Worm (Caenorhabditis elegans) whole organism, late embryonic: ENCODE measurements around the gene sahd-1.

Source experiments
- K02D7.2 ChIP-seq: sonication (generic microtip); optimal IDR thresholded peaks from 2 replicates; lab custom pipeline; 2017; ENCODE audit warnings: mild to moderate bottlenecking, missing genetic modification characterization, missing compliant biosample characterization
- K09A11.1 ChIP-seq: sonication (generic microtip); optimal IDR thresholded peaks from 2 replicates; lab custom pipeline; 2017; ENCODE audit warnings: antibody characterized with exemption, mild to moderate bottlenecking, missing genetic modification characterization, missing compliant biosample characterization; ENCODE audit not compliant: insufficient read depth
- T23F11.4 ChIP-seq: fragments of 200-800 bp; sonication (Bioruptor generic); optimal IDR thresholded peaks from 2 replicates; lab custom pipeline; 2018; ENCODE audit warnings: mild to moderate bottlenecking, missing genetic modification characterization, missing compliant biosample characterization
- ama-1 ChIP-seq: fragments of 150-350 bp; optimal IDR thresholded peaks from 2 replicates; lab custom pipeline; 2014
- ceh-24 ChIP-seq: sonication (generic microtip); optimal IDR thresholded peaks from 2 replicates; lab custom pipeline; 2016; ENCODE audit warnings: mild to moderate bottlenecking, missing genetic modification characterization, missing compliant biosample characterization
- ceh-30 ChIP-seq: fragments of 150-350 bp; optimal IDR thresholded peaks from 2 replicates; lab custom pipeline; 2014; ENCODE audit warnings: missing biosample characterization, missing genetic modification characterization
- ceh-31 ChIP-seq: sonication (generic microtip); optimal IDR thresholded peaks from 2 replicates; lab custom pipeline; 2016; ENCODE audit warnings: missing genetic modification characterization, missing compliant biosample characterization
- ceh-34 ChIP-seq: sonication (generic microtip); optimal IDR thresholded peaks from 2 replicates; lab custom pipeline; 2016; ENCODE audit warnings: mild to moderate bottlenecking, missing genetic modification characterization, missing compliant biosample characterization
- ceh-48 ChIP-seq: sonication (generic microtip); optimal IDR thresholded peaks from 2 replicates; lab custom pipeline; 2016; ENCODE audit warnings: missing genetic modification characterization, inconsistent platforms, missing compliant biosample characterization
- ceh-6 ChIP-seq: fragments of 200-800 bp; sonication (Bioruptor generic); optimal IDR thresholded peaks from 2 replicates; lab custom pipeline; 2018; ENCODE audit warnings: mild to moderate bottlenecking, missing genetic modification characterization, missing compliant biosample characterization
- ceh-9 ChIP-seq: sonication (generic microtip); optimal IDR thresholded peaks from 2 replicates; lab custom pipeline; 2016; ENCODE audit warnings: mild to moderate bottlenecking, missing genetic modification characterization, inconsistent platforms, missing compliant biosample characterization
- dmd-4 ChIP-seq: sonication (generic microtip); optimal IDR thresholded peaks from 2 replicates; lab custom pipeline; 2016; ENCODE audit warnings: borderline replicate concordance, missing genetic modification characterization, missing compliant biosample characterization
- dve-1 ChIP-seq: sonication (generic microtip); optimal IDR thresholded peaks from 2 replicates; lab custom pipeline; 2017; ENCODE audit warnings: antibody characterized with exemption, mild to moderate bottlenecking, missing genetic modification characterization, missing compliant biosample characterization
- elt-4 ChIP-seq: sonication (generic microtip); optimal IDR thresholded peaks from 2 replicates; lab custom pipeline; 2016; ENCODE audit warnings: missing genetic modification characterization, missing compliant biosample characterization
- ets-4 ChIP-seq: sonication (generic microtip); optimal IDR thresholded peaks from 2 replicates; lab custom pipeline; 2016; ENCODE audit warnings: missing genetic modification characterization, missing compliant biosample characterization
- eyg-1 ChIP-seq: sonication (generic microtip); optimal IDR thresholded peaks from 2 replicates; lab custom pipeline; 2016; ENCODE audit warnings: missing genotype, missing genetic modification characterization, missing compliant biosample characterization
- fax-1 ChIP-seq: sonication (generic microtip); optimal IDR thresholded peaks from 2 replicates; lab custom pipeline; 2016; ENCODE audit warnings: missing genotype, missing genetic modification characterization, missing compliant biosample characterization
- fkh-10 ChIP-seq: fragments of 150-350 bp; optimal IDR thresholded peaks from 2 replicates; lab custom pipeline; 2014; ENCODE audit warnings: missing biosample characterization, missing genetic modification reagents, missing genetic modification characterization
- fkh-6 ChIP-seq: sonication (generic microtip); optimal IDR thresholded peaks from 2 replicates; lab custom pipeline; 2016; ENCODE audit warnings: missing genetic modification characterization, missing compliant biosample characterization
- gmeb-2 ChIP-seq: sonication (generic microtip); optimal IDR thresholded peaks from 2 replicates; lab custom pipeline; 2016; ENCODE audit warnings: missing genetic modification characterization, inconsistent platforms, missing compliant biosample characterization
- hlh-15 ChIP-seq: sonication (generic microtip); optimal IDR thresholded peaks from 2 replicates; lab custom pipeline; 2016; ENCODE audit warnings: missing genetic modification characterization, missing compliant biosample characterization
- hlh-30 ChIP-seq: sonication (generic microtip); optimal IDR thresholded peaks from 2 replicates; lab custom pipeline; 2017; ENCODE audit warnings: antibody characterized with exemption, missing genetic modification characterization, missing compliant biosample characterization; ENCODE audit not compliant: insufficient read depth
- hlh-8 ChIP-seq: sonication (generic microtip); optimal IDR thresholded peaks from 2 replicates; lab custom pipeline; 2016; ENCODE audit warnings: missing genotype, missing genetic modification characterization, missing compliant biosample characterization
- lim-6 ChIP-seq: sonication (generic microtip); optimal IDR thresholded peaks from 2 replicates; lab custom pipeline; 2016; ENCODE audit warnings: missing genetic modification characterization, missing compliant biosample characterization
- lin-11 ChIP-seq: fragments of 200-800 bp; sonication (Bioruptor generic); optimal IDR thresholded peaks from 2 replicates; lab custom pipeline; 2018; ENCODE audit warnings: mild to moderate bottlenecking, missing genetic modification characterization, missing compliant biosample characterization
- madf-2 ChIP-seq: sonication (generic microtip); optimal IDR thresholded peaks from 2 replicates; lab custom pipeline; 2017; ENCODE audit warnings: missing genetic modification characterization, missing compliant biosample characterization
- mec-3 ChIP-seq: sonication (generic microtip); optimal IDR thresholded peaks from 2 replicates; lab custom pipeline; 2016; ENCODE audit warnings: borderline replicate concordance, missing genetic modification characterization, missing compliant biosample characterization
- nfya-1 ChIP-seq: sonication (generic microtip); optimal IDR thresholded peaks from 2 replicates; lab custom pipeline; 2017; ENCODE audit warnings: missing genetic modification characterization, mild to moderate bottlenecking, missing compliant biosample characterization, antibody characterized with exemption, moderate library complexity
- nhr-11 ChIP-seq: fragments of 150-350 bp; optimal IDR thresholded peaks from 2 replicates; lab custom pipeline; 2014; ENCODE audit warnings: missing biosample characterization, missing genetic modification characterization
- nhr-232 ChIP-seq: sonication (generic microtip); optimal IDR thresholded peaks from 2 replicates; lab custom pipeline; 2016; ENCODE audit warnings: missing genetic modification characterization, missing compliant biosample characterization
- odd-2 ChIP-seq: sonication (generic microtip); optimal IDR thresholded peaks from 2 replicates; lab custom pipeline; 2017; ENCODE audit warnings: antibody characterized with exemption, mild to moderate bottlenecking, missing genetic modification characterization, missing compliant biosample characterization
- pag-3 ChIP-seq: sonication (generic microtip); optimal IDR thresholded peaks from 2 replicates; lab custom pipeline; 2016; ENCODE audit warnings: missing compliant biosample characterization, missing genetic modification characterization, borderline replicate concordance
- pax-1 ChIP-seq: fragments of 150-350 bp; optimal IDR thresholded peaks from 2 replicates; lab custom pipeline; 2014; ENCODE audit warnings: missing biosample characterization, missing genetic modification characterization
- pha-4 ChIP-seq: fragments of 150-350 bp; optimal IDR thresholded peaks from 2 replicates; lab custom pipeline; 2018; ENCODE audit warnings: missing biosample characterization, missing genetic modification reagents, missing genetic modification characterization
- ref-2 ChIP-seq: sonication (generic microtip); optimal IDR thresholded peaks from 2 replicates; lab custom pipeline; 2016; ENCODE audit warnings: missing genetic modification characterization, missing compliant biosample characterization
- sdc-2 ChIP-seq: sonication (generic microtip); optimal IDR thresholded peaks from 2 replicates; lab custom pipeline; 2016; ENCODE audit warnings: missing genotype, missing genetic modification characterization, missing compliant biosample characterization
- sox-2 ChIP-seq: fragments of 200-800 bp; sonication (Bioruptor generic); IDR thresholded peaks from 2 replicates; pipeline ENCODE4 v1.3.6; 2022; ENCODE audit warnings: missing genetic modification reagents, missing genetic modification characterization, missing compliant biosample characterization
- sox-4 ChIP-seq: sonication (generic microtip); optimal IDR thresholded peaks from 2 replicates; lab custom pipeline; 2017; ENCODE audit warnings: mild to moderate bottlenecking, missing genetic modification characterization, inconsistent platforms, missing compliant biosample characterization
- tbx-2 ChIP-seq: sonication (generic microtip); optimal IDR thresholded peaks from 2 replicates; lab custom pipeline; 2016; ENCODE audit warnings: missing genetic modification characterization, missing compliant biosample characterization
- tbx-7 ChIP-seq: sonication (generic microtip); optimal IDR thresholded peaks from 2 replicates; lab custom pipeline; 2016; ENCODE audit warnings: missing genotype, missing genetic modification characterization, missing compliant biosample characterization
- unc-42 ChIP-seq: sonication (generic microtip); optimal IDR thresholded peaks from 2 replicates; lab custom pipeline; 2016; ENCODE audit warnings: missing genotype, missing genetic modification characterization, missing compliant biosample characterization
- unc-55 ChIP-seq: sonication (generic microtip); optimal IDR thresholded peaks from 2 replicates; lab custom pipeline; 2017; ENCODE audit warnings: missing biosample characterization, missing genetic modification reagents, missing genetic modification characterization
- zip-5 ChIP-seq: sonication (generic microtip); optimal IDR thresholded peaks from 2 replicates; lab custom pipeline; 2016; ENCODE audit warnings: missing genetic modification characterization, missing compliant biosample characterization

sahd-1 gene

ce11 chrII:5525297-5525696 lies 10.6 kb upstream of the sahd-1 start, which contains the start of gene tbx-35:
TSS of gene tbx-35 (minus strand) at chrII:5525397.
- no peak for TF ChIP-seq sox-2 (GFP tag; lab: Robert Waterston, UW)
- TF ChIP-seq nhr-232: no peak
- no peak for TF ChIP-seq pax-1
- TF ChIP-seq ets-4 (tag; lab: Kevin White, UChicago): no peak
- TF ChIP-seq nfya-1: no peak

ce11 chrII:5522637-5523036 lies 7.9 kb upstream of the sahd-1 start, which contains the start of gene ZK177.11:
TSS of gene ZK177.11 (plus strand) at chrII:5522937.
- TF ChIP-seq hlh-8 (tag; lab: Kevin White, UChicago) (no peak), ets-4 (tag; lab: Kevin White, UChicago) (no peak), eyg-1 (tag; lab: Kevin White, UChicago) (no peak), ceh-34 (tag; lab: Kevin White, UChicago) (no peak), pag-3 (tag; lab: Kevin White, UChicago) (no peak), T23F11.4 (GFP tag; lab: Kevin White, UChicago) (no peak), ceh-30 (tag; lab: Kevin White, UChicago) (no peak), elt-4 (tag; lab: Kevin White, UChicago) (no peak), mec-3 (tag; lab: Kevin White, UChicago) (no peak), dmd-4 (tag; lab: Kevin White, UChicago) (no peak)

- TF ChIP-seq unc-55 (no peak), fax-1 (tag; lab: Kevin White, UChicago) (no peak), mec-3 (tag; lab: Kevin White, UChicago) (no peak), K09A11.1 (tag; lab: Kevin White, UChicago) (no peak)
Observed at ce11 chrII:5521411-5521810, 6.7 kb upstream of the sahd-1 start, which contains the start of gene ZK177.12. TSS of gene ZK177.12 (plus strand) at chrII:5521711.

ce11 chrII:5518910-5519309 lies 4.2 kb upstream of the sahd-1 start, which contains the start of gene ZK177.2:
TSS of gene ZK177.2 (plus strand) at chrII:5519210.
- no peak for TF ChIP-seq pag-3 (tag; lab: Kevin White, UChicago)
- TF ChIP-seq dve-1 (tag; lab: Kevin White, UChicago): no peak
- TF ChIP-seq zip-5 (tag; lab: Kevin White, UChicago): no peak
- no peak for TF ChIP-seq ceh-6 (GFP tag; lab: Kevin White, UChicago)
- TF ChIP-seq nhr-232: no peak
- no peak for TF ChIP-seq fkh-6 (tag; lab: Kevin White, UChicago)
- no peak for TF ChIP-seq ceh-34 (tag; lab: Kevin White, UChicago)
- no peak for TF ChIP-seq odd-2 (tag; lab: Kevin White, UChicago)
- TF ChIP-seq sdc-2 (tag; lab: Kevin White, UChicago): no peak
- TF ChIP-seq K09A11.1 (tag; lab: Kevin White, UChicago): no peak
- TF ChIP-seq elt-4 (tag; lab: Kevin White, UChicago): no peak
- no peak for TF ChIP-seq ref-2 (tag; lab: Kevin White, UChicago)
- no peak for TF ChIP-seq K02D7.2 (tag; lab: Kevin White, UChicago)
- TF ChIP-seq ceh-9 (tag; lab: Kevin White, UChicago): no peak
- TF ChIP-seq ama-1 (lab: Kevin White, UChicago): no peak
- no peak for TF ChIP-seq pha-4 (tag; lab: Kevin White, UChicago)
- TF ChIP-seq gmeb-2 (tag; lab: Kevin White, UChicago): no peak
- no peak for TF ChIP-seq lin-11 (tag; lab: Kevin White, UChicago)
- no peak for TF ChIP-seq nhr-11 (tag; lab: Kevin White, UChicago)
- no peak for TF ChIP-seq tbx-7 (tag; lab: Kevin White, UChicago)
- TF ChIP-seq, all 69 proteins: peak for 0

- TF ChIP-seq sox-4 (tag; lab: Kevin White, UChicago) (no peak), lim-6 (no peak), fkh-6 (tag; lab: Kevin White, UChicago) (no peak), fkh-10 (GFP tag; lab: Kevin White, UChicago) (no peak), hlh-15 (tag; lab: Kevin White, UChicago) (no peak), ceh-48 (tag; lab: Kevin White, UChicago) (no peak), ceh-24 (tag; lab: Kevin White, UChicago) (no peak), K09A11.1 (tag; lab: Kevin White, UChicago) (no peak), ets-4 (tag; lab: Kevin White, UChicago) (no peak), hlh-30 (tag; lab: Kevin White, UChicago) (no peak), ceh-31 (no peak), pag-3 (tag; lab: Kevin White, UChicago) (no peak), tbx-2 (tag; lab: Kevin White, UChicago) (no peak), dve-1 (tag; lab: Kevin White, UChicago) (no peak), madf-2 (tag; lab: Kevin White, UChicago) (no peak), zip-5 (tag; lab: Kevin White, UChicago) (no peak), pax-1 (no peak), nhr-232 (no peak), fax-1 (tag; lab: Kevin White, UChicago) (no peak), unc-42 (no peak)
Observed at ce11 chrII:5518055-5518454, 3.3 kb upstream of the sahd-1 start.
